Fruit fly (Drosophila melanogaster): ENCODE data around the gene GCS1.

GCS1 gene

dm6 chrX:11359081-11359481 lies 11.3 kb upstream of the GCS1 start, which contains the start of gene Pa1 (continued):
- TF ChIP-seq CTCF (GFP tag; optimal IDR thresholded peaks at IDR 0.05) (peak; percentile 37), CG2889 (GFP tag; IDR thresholded peaks at IDR 0.05) (no peak), CG8281 (tag; optimal IDR thresholded peaks at IDR 0.05) (no peak), CG17568 (GFP tag; optimal IDR thresholded peaks at IDR 0.05) (no peak), cas (GFP tag; IDR thresholded peaks at IDR 0.05) (no peak), CG5953 (GFP tag; IDR thresholded peaks at IDR 0.05) (no peak), dysf (GFP tag; IDR thresholded peaks at IDR 0.05) (no peak), CG7928 (GFP tag; optimal IDR thresholded peaks at IDR 0.05) (no peak), CG6175 (GFP tag; IDR thresholded peaks at IDR 0.05) (no peak), CG7271 (tag; optimal IDR thresholded peaks at IDR 0.05) (no peak), Dll (GFP tag; IDR thresholded peaks at IDR 0.05; ENCODE audit: partially characterized antibody) (peak; percentile 76), Mes4 (GFP tag; optimal IDR thresholded peaks at IDR 0.05) (no peak), Ets65A (GFP tag) (no peak), zfh2 (GFP tag; optimal IDR thresholded peaks at IDR 0.05) (no peak), CG15514 (GFP tag; optimal IDR thresholded peaks at IDR 0.05) (peak; percentile 92), gcm (GFP tag; optimal IDR thresholded peaks at IDR 0.05) (no peak), CG2116 (GFP tag; optimal IDR thresholded peaks at IDR 0.05) (peak; percentile 70), jumu (GFP tag; optimal IDR thresholded peaks at IDR 0.05) (no peak), sna (GFP tag; IDR thresholded peaks at IDR 0.05; ENCODE audit: partially characterized antibody) (peak; percentile 56; the same call in 1 of the 2 replicates), Mrtf (GFP tag; IDR thresholded peaks at IDR 0.05) (no peak), GATAe (GFP tag; conservative IDR thresholded peaks at IDR 0.05) (no peak), gt (GFP tag; IDR thresholded peaks at IDR 0.05) (no peak), cwo (GFP tag; optimal IDR thresholded peaks at IDR 0.05) (no peak), corto (GFP tag; optimal IDR thresholded peaks at IDR 0.05) (no peak), lov (optimal IDR thresholded peaks at IDR 0.05) (no peak), lov (GFP tag; IDR thresholded peaks at IDR 0.05) (no peak), ci (GFP tag; IDR thresholded peaks at IDR 0.05) (peak; percentile 68; the same call in 2 of the 3 replicates), lilli (GFP tag; optimal IDR thresholded peaks at IDR 0.05) (no peak), CG10462 (GFP tag; optimal IDR thresholded peaks at IDR 0.05) (no peak), ap (GFP tag; IDR thresholded peaks at IDR 0.05) (no peak), CG9727 (GFP tag; optimal IDR thresholded peaks at IDR 0.05) (no peak), CG6791 (GFP tag; IDR thresholded peaks at IDR 0.05; ENCODE audit: partially characterized antibody) (peak; percentile 74; the same call in 2 of the 3 replicates), dati (GFP tag; IDR thresholded peaks at IDR 0.05) (no peak), fru (optimal IDR thresholded peaks at IDR 0.05) (no peak), dimm (GFP tag; IDR thresholded peaks at IDR 0.05) (no peak), CG11093 (GFP tag; IDR thresholded peaks at IDR 0.05) (no peak), pita (GFP tag; optimal IDR thresholded peaks at IDR 0.05) (no peak), CG10267 (tag; optimal IDR thresholded peaks at IDR 0.05) (peak; percentile 95), CG11695 (GFP tag; IDR thresholded peaks at IDR 0.05) (no peak), lola (GFP tag; optimal IDR thresholded peaks at IDR 0.05) (no peak), CG18262 (tag; optimal IDR thresholded peaks at IDR 0.05) (no peak), CG7963 (GFP tag; IDR thresholded peaks at IDR 0.05; ENCODE audit: partially characterized antibody) (peak; percentile 47; the same call in 1 of the 3 replicates), CG15479 (GFP tag; optimal IDR thresholded peaks at IDR 0.05) (no peak), cg (GFP tag; optimal IDR thresholded peaks at IDR 0.05) (no peak), CG4617 (GFP tag; optimal IDR thresholded peaks at IDR 0.05; ENCODE audit: borderline replicate concordance) (no peak), phol (tag; optimal IDR thresholded peaks at IDR 0.05) (peak; percentile 14), CG16863 (GFP tag; optimal IDR thresholded peaks at IDR 0.05) (no peak), CG14441 (GFP tag; IDR thresholded peaks at IDR 0.05) (no peak), CG14050 (GFP tag; IDR thresholded peaks at IDR 0.05) (no peak), hkb (optimal IDR thresholded peaks at IDR 0.05) (no peak), hkb (GFP tag; IDR thresholded peaks at IDR 0.05) (no peak), Bgb (GFP tag; IDR thresholded peaks at IDR 0.05; ENCODE audit: partially characterized antibody) (peak; percentile 80), dan (GFP tag; IDR thresholded peaks at IDR 0.05) (no peak)
